Worm (Caenorhabditis elegans): ENCODE results near the gene T16G12.9.
A peak's percentile ranks its signal among the peaks of the same experiment; 100 is the strongest.

Gene T16G12.9

DNA sequence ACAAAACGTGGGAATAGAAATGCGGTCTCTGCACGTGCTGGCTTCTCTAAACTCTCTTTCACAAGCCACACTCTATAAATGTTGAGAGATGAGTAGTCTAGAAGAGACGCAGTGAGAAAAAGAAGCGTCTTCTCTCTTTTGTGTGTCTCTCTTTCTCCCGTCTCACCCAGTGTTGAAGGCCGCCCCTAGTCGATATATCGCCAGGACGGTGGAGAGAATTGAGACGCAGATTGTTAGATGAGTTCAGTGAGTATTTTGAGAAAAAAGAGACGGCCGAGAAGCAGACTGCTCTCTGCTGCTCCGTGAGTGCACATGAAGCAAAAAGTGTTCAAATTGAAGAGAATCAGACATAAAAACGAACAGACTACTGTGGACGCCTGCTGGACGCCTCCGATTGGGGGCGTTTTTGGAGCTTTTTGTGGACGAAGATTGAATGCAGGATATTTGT lies 18.5 kb upstream of the T16G12.9 start (continued):
- TF ChIP-seq F33H1.4 (GFP tag; IDR thresholded peaks at IDR 0.05): no peak
- TF ChIP-seq snpc-3.4 (tag; optimal IDR thresholded peaks at IDR 0.05): no peak
- TF ChIP-seq bed-2 (GFP tag; IDR thresholded peaks at IDR 0.05): no peak
- no peak for TF ChIP-seq B0019.2 (GFP tag; conservative IDR thresholded peaks at IDR 0.05)
- peak; percentile 60; the same call in 1 of the 2 replicates for TF ChIP-seq pbrm-1 (GFP tag; IDR thresholded peaks at IDR 0.05)
- no peak for TF ChIP-seq nhr-120 (GFP tag; IDR thresholded peaks at IDR 0.05)
- TF ChIP-seq F10E7.11 (tag; optimal IDR thresholded peaks at IDR 0.05): no peak
- TF ChIP-seq athp-1 (tag; optimal IDR thresholded peaks at IDR 0.05): peak; percentile 84
- TF ChIP-seq lin-40 (tag; optimal IDR thresholded peaks at IDR 0.05): peak; percentile 90
- TF ChIP-seq K12H6.12 (tag; optimal IDR thresholded peaks at IDR 0.05): peak; percentile 92
- TF ChIP-seq aptf-3 (GFP tag; IDR thresholded peaks at IDR 0.05): no peak
- no peak for TF ChIP-seq F49E8.2 (tag; optimal IDR thresholded peaks at IDR 0.05; ENCODE audit: insufficient read depth)
- no peak for TF ChIP-seq lsl-1 (GFP tag; optimal IDR thresholded peaks at IDR 0.05)
- no peak for TF ChIP-seq tbx-9 (tag; optimal IDR thresholded peaks at IDR 0.05; ENCODE audit: borderline replicate concordance)
- no peak for TF ChIP-seq Y67H2A.10 (GFP tag; conservative IDR thresholded peaks at IDR 0.05)
- peak; percentile 60; the same call in 1 of the 2 replicates for TF ChIP-seq Y53G8AR.9 (GFP tag; conservative IDR thresholded peaks at IDR 0.05)
- peak; percentile 94 for TF ChIP-seq hmg-1.2 (GFP tag; IDR thresholded peaks at IDR 0.05)
- peak; percentile 59 for TF ChIP-seq ztf-26 (tag; optimal IDR thresholded peaks at IDR 0.05)
- no peak for TF ChIP-seq him-1 (tag; optimal IDR thresholded peaks at IDR 0.05)
- no peak; the same call in 1 of the 2 replicates for TF ChIP-seq attf-3 (GFP tag; conservative IDR thresholded peaks at IDR 0.05)
- peak; percentile 95 for TF ChIP-seq zfh-2 (GFP tag; conservative IDR thresholded peaks at IDR 0.05)
- no peak for TF ChIP-seq sdz-38 (tag; optimal IDR thresholded peaks at IDR 0.05)
- peak; percentile 78 for TF ChIP-seq nhr-80 (tag; optimal IDR thresholded peaks at IDR 0.05)
- no peak for TF ChIP-seq snpc-4 (GFP tag; optimal IDR thresholded peaks at IDR 0.05)
- TF ChIP-seq snpc-4 (tag; optimal IDR thresholded peaks at IDR 0.05): peak in 3 of 4 experiments; percentile 24 to 48 (median 32)
- no peak for TF ChIP-seq madf-3 (GFP tag; IDR thresholded peaks at IDR 0.05)
- peak; percentile 45 for TF ChIP-seq tbp1 (GFP tag; optimal IDR thresholded peaks at IDR 0.05)
- TF ChIP-seq Y53F4B.3 (GFP tag; IDR thresholded peaks at IDR 0.05): no peak
- TF ChIP-seq B0035.1 (tag; optimal IDR thresholded peaks at IDR 0.05): no peak
- TF ChIP-seq attf-6 (GFP tag; IDR thresholded peaks at IDR 0.05): no peak
- no peak for TF ChIP-seq unc-130 (GFP tag; optimal IDR thresholded peaks at IDR 0.05)
- peak; percentile 53; the same call in 1 of the 2 replicates for TF ChIP-seq K11D2.4 (GFP tag; IDR thresholded peaks at IDR 0.05)
- peak; percentile 82 for TF ChIP-seq ceh-27 (GFP tag; optimal IDR thresholded peaks at IDR 0.05)
- no peak for TF ChIP-seq F39B2.1 (GFP tag; IDR thresholded peaks at IDR 0.05)
- TF ChIP-seq ztf-28 (GFP tag; IDR thresholded peaks at IDR 0.05): 0 out of 2 replicates have a peak, but pooled peaks have one; percentile 13
- no peak for TF ChIP-seq hlh-12 (tag; optimal IDR thresholded peaks at IDR 0.05)
- TF ChIP-seq egl-18 (GFP tag; IDR thresholded peaks at IDR 0.05): no peak
- TF ChIP-seq nhr-90 (tag; optimal IDR thresholded peaks at IDR 0.05): peak; percentile 5
- no peak for TF ChIP-seq rpc-1 (optimal IDR thresholded peaks at IDR 0.05)
- TF ChIP-seq rpc-1 (tag; optimal IDR thresholded peaks at IDR 0.05): no peak
- TF ChIP-seq pha-4 (tag; optimal IDR thresholded peaks at IDR 0.05): peak; percentile 7
- peak; percentile 79 for TF ChIP-seq chd-7 (tag; optimal IDR thresholded peaks at IDR 0.05)
- TF ChIP-seq Y95B8A.8 (GFP tag; IDR thresholded peaks at IDR 0.05): no peak
- TF ChIP-seq let-607 (tag; optimal IDR thresholded peaks at IDR 0.05): peak in 1 of 2 experiments; percentile 64
- peak; percentile 66; the same call in 1 of the 2 replicates for TF ChIP-seq C06A6.2 (GFP tag; conservative IDR thresholded peaks at IDR 0.05)
- no peak for TF ChIP-seq nhr-27 (tag; optimal IDR thresholded peaks at IDR 0.05)
- no peak for TF ChIP-seq ztf-22 (GFP tag; optimal IDR thresholded peaks at IDR 0.05)
- peak in 1 of 3 experiments; percentile 77 for TF ChIP-seq lin-35 (GFP tag; optimal IDR thresholded peaks at IDR 0.05)
- peak; percentile 57 for TF ChIP-seq ets-4 (GFP tag; optimal IDR thresholded peaks at IDR 0.05)

Measured in whole organism, young adult.